Fruit fly (Drosophila melanogaster): ENCODE measurements around the gene PH4alphaSG1.

PH4alphaSG1 gene

dm6 chr3R:30461608-30462243 lies 43.7 kb downstream of the PH4alphaSG1 start (continued):
- TF ChIP-seq Ssrp (tag; optimal IDR thresholded peaks at IDR 0.05): peak; percentile 21
- TF ChIP-seq CG30403 (GFP tag; optimal IDR thresholded peaks at IDR 0.05): peak; percentile 41
- TF ChIP-seq CG13424 (tag; optimal IDR thresholded peaks at IDR 0.05): peak; percentile 41
- peak; percentile 2 for TF ChIP-seq CG7556 (GFP tag; optimal IDR thresholded peaks at IDR 0.05)
- no peak for TF ChIP-seq Sry-δ (GFP tag; optimal IDR thresholded peaks at IDR 0.05)
- TF ChIP-seq chinmo (GFP tag; IDR thresholded peaks at IDR 0.05; ENCODE audit: partially characterized antibody): 0 out of 4 replicates have a peak, but pooled peaks have one; percentile 12
- peak; percentile 64 for TF ChIP-seq gem (tag; optimal IDR thresholded peaks at IDR 0.05)
- peak; percentile 68 for TF ChIP-seq dmrt99B (tag; optimal IDR thresholded peaks at IDR 0.05)
- TF ChIP-seq ap (GFP tag; IDR thresholded peaks at IDR 0.05): no peak
- peak; percentile 4 for TF ChIP-seq Hmr (GFP tag; optimal IDR thresholded peaks at IDR 0.05)
- peak; percentile 33 for TF ChIP-seq Meics (GFP tag; optimal IDR thresholded peaks at IDR 0.05)
- peak; percentile 31 for TF ChIP-seq nmo (GFP tag; optimal IDR thresholded peaks at IDR 0.05)
- no peak for TF ChIP-seq Taf1 (GFP tag; IDR thresholded peaks at IDR 0.05)
- peak; percentile 27; the same call in 1 of the 2 replicates for TF ChIP-seq vvl (GFP tag; IDR thresholded peaks at IDR 0.05)
- no peak for TF ChIP-seq unc-4 (GFP tag; IDR thresholded peaks at IDR 0.05; ENCODE audit: partially characterized antibody)
- TF ChIP-seq onecut (GFP tag; IDR thresholded peaks at IDR 0.05): no peak
- TF ChIP-seq tap (tag; optimal IDR thresholded peaks at IDR 0.05): peak; percentile 28
- TF ChIP-seq ci (GFP tag; IDR thresholded peaks at IDR 0.05): peak; percentile 70; the same call in 2 of the 3 replicates
- TF ChIP-seq Fer1 (GFP tag; optimal IDR thresholded peaks at IDR 0.05): peak; percentile 35
- TF ChIP-seq Rfx (GFP tag; IDR thresholded peaks at IDR 0.05): peak; percentile 46; the same call in 1 of the 2 replicates
- TF ChIP-seq lab (GFP tag; optimal IDR thresholded peaks at IDR 0.05): peak; percentile 51
- TF ChIP-seq CG15479 (GFP tag; optimal IDR thresholded peaks at IDR 0.05): peak; percentile 21
- peak in 1 of 2 experiments; percentile 20 for TF ChIP-seq bsh (GFP tag; optimal IDR thresholded peaks at IDR 0.05)
- peak; percentile 51; the same call in 1 of the 2 replicates for TF ChIP-seq Drgx (GFP tag; IDR thresholded peaks at IDR 0.05)
- 0 out of 2 replicates have a peak, but pooled peaks have one; percentile 41 for TF ChIP-seq H2.0 (GFP tag; IDR thresholded peaks at IDR 0.05)
- no peak for TF ChIP-seq Fer2 (tag; optimal IDR thresholded peaks at IDR 0.05)
- TF ChIP-seq CG17359 (tag; optimal IDR thresholded peaks at IDR 0.05): peak; percentile 29
- TF ChIP-seq CG2712 (tag; optimal IDR thresholded peaks at IDR 0.05): peak; percentile 39

DNA sequence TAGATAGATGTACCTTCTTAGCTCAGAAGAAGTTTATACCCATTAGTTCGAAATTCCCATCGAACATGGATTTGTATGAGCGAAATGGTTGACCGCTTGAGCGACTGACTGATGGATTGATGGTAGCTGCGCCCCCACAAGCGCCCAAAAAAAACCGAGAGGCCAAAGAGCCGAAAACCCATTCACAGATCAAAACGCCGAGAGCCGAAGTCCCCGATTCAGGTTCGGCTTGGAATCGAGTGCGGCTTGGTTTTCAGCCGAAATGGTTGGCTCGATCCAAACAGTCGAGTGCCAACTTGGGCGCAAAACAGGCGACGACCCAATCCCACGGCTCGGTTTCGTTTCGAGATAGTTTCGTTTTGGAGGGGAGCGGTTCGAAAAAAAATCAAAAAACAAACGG lies 45.3 kb downstream of the PH4alphaSG1 start:
- TF ChIP-seq CG10543 (GFP tag; optimal IDR thresholded peaks at IDR 0.05) (peak; percentile 43), CG18619 (GFP tag; optimal IDR thresholded peaks at IDR 0.05) (no peak), so (GFP tag; IDR thresholded peaks at IDR 0.05) (no peak), Deaf1 (tag; optimal IDR thresholded peaks at IDR 0.05) (peak; percentile 97), CG15269 (tag; optimal IDR thresholded peaks at IDR 0.05) (peak; percentile 45), CG5180 (GFP tag; optimal IDR thresholded peaks at IDR 0.05) (peak; percentile 99), Jarid2 (GFP tag; optimal IDR thresholded peaks at IDR 0.05) (peak; percentile 48), CG8281 (tag; optimal IDR thresholded peaks at IDR 0.05) (peak; percentile 92), z (GFP tag; IDR thresholded peaks at IDR 0.05) (peak; percentile 70; the same call in 2 of the 3 replicates), D19B (GFP tag; optimal IDR thresholded peaks at IDR 0.05) (peak; percentile 24), CG12769 (tag; optimal IDR thresholded peaks at IDR 0.05) (peak; percentile 58), CG13894 (tag; optimal IDR thresholded peaks at IDR 0.05) (peak; percentile 52), Med (GFP tag) (peak; percentile 73), Rfx (GFP tag; IDR thresholded peaks at IDR 0.05) (0 out of 2 replicates have a peak, but pooled peaks have one; percentile 7), otp (GFP tag; IDR thresholded peaks at IDR 0.05) (no peak)
